Worm (Caenorhabditis elegans): ENCODE measurements around the gene M163.7.

DNA sequence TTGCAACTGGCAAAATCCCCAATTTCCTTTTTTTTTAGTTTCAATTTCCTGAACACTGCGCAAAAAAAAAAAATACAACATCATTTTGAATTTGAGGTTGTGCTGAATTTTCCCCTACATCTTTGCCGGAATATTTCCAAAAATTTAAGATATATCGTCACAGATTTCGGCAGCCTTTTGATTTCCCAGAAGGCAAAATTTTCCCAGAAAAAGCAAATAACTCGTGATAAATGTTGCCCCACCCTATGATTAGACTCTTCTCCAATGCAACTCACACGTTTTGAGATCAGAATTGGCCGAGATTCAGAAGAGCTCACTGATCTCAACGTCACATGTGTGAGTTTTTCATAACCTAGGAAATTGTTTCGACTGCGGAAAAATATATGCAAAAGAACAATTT is 27.8 kb downstream of the M163.7 start:
- TF ChIP-seq ceh-45 (GFP tag; IDR thresholded peaks at IDR 0.05): no peak
- no peak for TF ChIP-seq tbx-2 (tag; optimal IDR thresholded peaks at IDR 0.05)
- no peak for TF ChIP-seq ets-4 (tag; optimal IDR thresholded peaks at IDR 0.05)
- TF ChIP-seq sox-4 (tag; optimal IDR thresholded peaks at IDR 0.05): no peak
- TF ChIP-seq ceh-19 (GFP tag; optimal IDR thresholded peaks at IDR 0.05): no peak
- TF ChIP-seq hlh-15 (tag; optimal IDR thresholded peaks at IDR 0.05): no peak
- TF ChIP-seq elt-2 (tag; optimal IDR thresholded peaks at IDR 0.05): no peak
- no peak for TF ChIP-seq gmeb-2 (tag; optimal IDR thresholded peaks at IDR 0.05)
- no peak for TF ChIP-seq unc-55 (GFP tag; optimal IDR thresholded peaks at IDR 0.05)
- TF ChIP-seq ceh-31 (tag; optimal IDR thresholded peaks at IDR 0.05): no peak
- TF ChIP-seq pha-2 (tag; optimal IDR thresholded peaks at IDR 0.05): no peak
- no peak for TF ChIP-seq ama-1 (optimal IDR thresholded peaks at IDR 0.05)
- no peak for TF ChIP-seq pros-1 (tag; optimal IDR thresholded peaks at IDR 0.05)
- no peak for TF ChIP-seq C38D4.7 (GFP tag; optimal IDR thresholded peaks at IDR 0.05)
